Worm (Caenorhabditis elegans) whole organism, L4/young adult: ENCODE data around the gene slfl-4.

Source experiments
- dao-5 ChIP-seq: sonication (generic microtip); optimal IDR thresholded peaks from 2 replicates; lab custom pipeline; 2016; ENCODE audit warnings: missing genotype, missing genetic modification characterization, moderate library complexity, missing compliant biosample characterization
- him-1 ChIP-seq: sonication (generic microtip); optimal IDR thresholded peaks from 2 replicates; lab custom pipeline; 2016; ENCODE audit warnings: missing genotype, missing genetic modification reagents, missing genetic modification characterization, missing compliant biosample characterization

- no peak for TF ChIP-seq him-1 (tag; lab: Kevin White, UChicago)
- no peak for TF ChIP-seq dao-5 (tag; lab: Kevin White, UChicago)
These were observed 35.4 kb downstream of the slfl-4 start, which contains the start of gene ZK354.3 for ce11 chrIV:5309742-5310141.
